Fruit fly (Drosophila melanogaster): ENCODE measurements around the gene CG4374.
A peak's percentile ranks its signal among the peaks of the same experiment; 100 is the strongest.

CG4374 gene

dm6 chr3R:23445249-23445916, 26.7 kb downstream of the CG4374 start:
- TF ChIP-seq CG9705 (GFP tag; optimal IDR thresholded peaks at IDR 0.05) (no peak), Dif (GFP tag; optimal IDR thresholded peaks at IDR 0.05; ENCODE audit: partially characterized antibody) (no peak), pan (optimal IDR thresholded peaks at IDR 0.05) (no peak), Hnf4 (GFP tag; optimal IDR thresholded peaks at IDR 0.05) (no peak), OdsH (GFP tag; optimal IDR thresholded peaks at IDR 0.05) (no peak), Jra (GFP tag; optimal IDR thresholded peaks at IDR 0.05) (no peak), psq (GFP tag; optimal IDR thresholded peaks at IDR 0.05) (no peak), CG32264 (GFP tag; optimal IDR thresholded peaks at IDR 0.05) (no peak), CrebA (GFP tag; optimal IDR thresholded peaks at IDR 0.05; ENCODE audit: borderline replicate concordance) (no peak), dmrt93B (GFP tag; optimal IDR thresholded peaks at IDR 0.05) (no peak), Mio (GFP tag; optimal IDR thresholded peaks at IDR 0.05) (no peak), Hr78 (GFP tag; optimal IDR thresholded peaks at IDR 0.05) (no peak)

dm6 chr3R:23438184-23438787, 33.8 kb downstream of the CG4374 start:
- TF ChIP-seq CrebA (GFP tag; optimal IDR thresholded peaks at IDR 0.05; ENCODE audit: borderline replicate concordance) (no peak), woc (GFP tag; optimal IDR thresholded peaks at IDR 0.05) (no peak), pan (optimal IDR thresholded peaks at IDR 0.05) (no peak), Abd-B (GFP tag; optimal IDR thresholded peaks at IDR 0.05) (no peak), rgr (GFP tag; optimal IDR thresholded peaks at IDR 0.05) (no peak), jim (GFP tag; optimal IDR thresholded peaks at IDR 0.05) (no peak), N (GFP tag; optimal IDR thresholded peaks at IDR 0.05) (no peak), Hr78 (GFP tag; optimal IDR thresholded peaks at IDR 0.05) (no peak)

- TF ChIP-seq woc (GFP tag; optimal IDR thresholded peaks at IDR 0.05) (no peak), br (GFP tag; optimal IDR thresholded peaks at IDR 0.05) (no peak), CG32264 (GFP tag; optimal IDR thresholded peaks at IDR 0.05) (no peak), Rel (GFP tag; optimal IDR thresholded peaks at IDR 0.05) (no peak), Rel (tag; optimal IDR thresholded peaks at IDR 0.05) (no peak), CG9705 (GFP tag; optimal IDR thresholded peaks at IDR 0.05) (no peak)
These were observed 40.7 kb downstream of the CG4374 start for dm6 chr3R:23431355-23431754.

dm6 chr3R:23425929-23426328, 46.1 kb downstream of the CG4374 start, which contains the start of gene CG43694:
Gene CG43694, minus strand, starts transcription at chr3R:23426029.
- TF ChIP-seq brk (GFP tag; optimal IDR thresholded peaks at IDR 0.05) (no peak), Dif (GFP tag; optimal IDR thresholded peaks at IDR 0.05; ENCODE audit: partially characterized antibody) (no peak), woc (GFP tag; optimal IDR thresholded peaks at IDR 0.05) (no peak), br (GFP tag; optimal IDR thresholded peaks at IDR 0.05) (no peak), N (GFP tag; optimal IDR thresholded peaks at IDR 0.05) (no peak), jim (GFP tag; optimal IDR thresholded peaks at IDR 0.05) (no peak), dmrt93B (GFP tag; optimal IDR thresholded peaks at IDR 0.05) (no peak), Jra (GFP tag; optimal IDR thresholded peaks at IDR 0.05) (no peak), sage (GFP tag; optimal IDR thresholded peaks at IDR 0.05) (no peak), Rel (GFP tag; optimal IDR thresholded peaks at IDR 0.05) (no peak), Rel (tag; optimal IDR thresholded peaks at IDR 0.05) (no peak), usp (GFP tag; optimal IDR thresholded peaks at IDR 0.05) (no peak), sv (GFP tag; optimal IDR thresholded peaks at IDR 0.05) (no peak), OdsH (GFP tag; optimal IDR thresholded peaks at IDR 0.05) (no peak), Hr83 (GFP tag; optimal IDR thresholded peaks at IDR 0.05; ENCODE audit: poor library complexity, severe bottlenecking) (no peak), CrebA (GFP tag; optimal IDR thresholded peaks at IDR 0.05; ENCODE audit: borderline replicate concordance) (no peak), Sp1 (GFP tag; optimal IDR thresholded peaks at IDR 0.05) (no peak), Hr78 (GFP tag; optimal IDR thresholded peaks at IDR 0.05) (no peak), fru (GFP tag; optimal IDR thresholded peaks at IDR 0.05) (no peak), h (GFP tag; optimal IDR thresholded peaks at IDR 0.05) (no peak), Vsx2 (GFP tag; optimal IDR thresholded peaks at IDR 0.05; ENCODE audit: partially characterized antibody) (no peak)

- TF ChIP-seq sv (GFP tag; optimal IDR thresholded peaks at IDR 0.05) (no peak), sage (GFP tag; optimal IDR thresholded peaks at IDR 0.05) (no peak), rgr (GFP tag; optimal IDR thresholded peaks at IDR 0.05) (no peak), usp (GFP tag; optimal IDR thresholded peaks at IDR 0.05) (no peak), CG32264 (GFP tag; optimal IDR thresholded peaks at IDR 0.05) (no peak), GATAd (GFP tag; optimal IDR thresholded peaks at IDR 0.05) (no peak), Dfd (GFP tag; optimal IDR thresholded peaks at IDR 0.05) (no peak), jim (GFP tag; optimal IDR thresholded peaks at IDR 0.05) (no peak), OdsH (GFP tag; optimal IDR thresholded peaks at IDR 0.05) (no peak), woc (GFP tag; optimal IDR thresholded peaks at IDR 0.05) (peak; percentile 58), HLH106 (tag; optimal IDR thresholded peaks at IDR 0.05) (peak; percentile 30), foxo (GFP tag; optimal IDR thresholded peaks at IDR 0.05) (no peak), fru (GFP tag; optimal IDR thresholded peaks at IDR 0.05) (peak; percentile 53), Dif (GFP tag; optimal IDR thresholded peaks at IDR 0.05; ENCODE audit: partially characterized antibody) (no peak), Sp1 (GFP tag; optimal IDR thresholded peaks at IDR 0.05) (peak; percentile 36), Hnf4 (GFP tag; optimal IDR thresholded peaks at IDR 0.05) (no peak), dsf (GFP tag; optimal IDR thresholded peaks at IDR 0.05; ENCODE audit: borderline replicate concordance) (no peak), ey (GFP tag; optimal IDR thresholded peaks at IDR 0.05) (peak; percentile 4), h (GFP tag; optimal IDR thresholded peaks at IDR 0.05) (peak; percentile 18), dmrt93B (GFP tag; optimal IDR thresholded peaks at IDR 0.05) (no peak), Rel (GFP tag; optimal IDR thresholded peaks at IDR 0.05) (no peak), Rel (tag; optimal IDR thresholded peaks at IDR 0.05) (no peak)
These were observed 47.0 kb downstream of the CG4374 start for dm6 chr3R:23425107-23425506.

Data from whole organism, wandering third instar larva.